Worm (Caenorhabditis elegans) whole organism, young adult: ENCODE results near the gene nep-21.

Experiments
- B0261.1 ChIP-seq: sonication (generic microtip); optimal IDR thresholded peaks from 2 replicates; lab custom pipeline; 2016; ENCODE audit warnings: mild to moderate bottlenecking, missing genetic modification characterization, moderate library complexity, missing compliant biosample characterization
- B0336.3 ChIP-seq: fragments of 200-800 bp; sonication (Bioruptor generic); IDR thresholded peaks from 2 replicates; pipeline ENCODE4 v1.3.6; 2022; ENCODE audit warnings: missing genetic modification characterization, missing compliant biosample characterization
- C17E4.6 ChIP-seq: fragments of 200-800 bp; sonication (Bioruptor generic); IDR thresholded peaks from 2 replicates; pipeline ENCODE4 v1.3.6; 2022; ENCODE audit warnings: missing genetic modification reagents, missing genetic modification characterization, missing compliant biosample characterization
- D2030.7 ChIP-seq: fragments of 200-800 bp; sonication (Bioruptor generic); IDR thresholded peaks from 2 replicates; pipeline ENCODE4 v1.3.6; 2022; ENCODE audit warnings: missing genetic modification reagents, missing genetic modification characterization, missing compliant biosample characterization
- F23B12.7 ChIP-seq: sonication (generic microtip); optimal IDR thresholded peaks from 2 replicates; lab custom pipeline; 2017; ENCODE audit warnings: missing genetic modification characterization, mild to moderate bottlenecking, missing compliant biosample characterization, antibody characterized with exemption, moderate library complexity; ENCODE audit not compliant: insufficient read depth
- F37B4.10 ChIP-seq: fragments of 200-800 bp; sonication (Bioruptor generic); IDR thresholded peaks from 2 replicates; pipeline ENCODE4 v1.3.6; 2022; ENCODE audit warnings: missing genetic modification characterization, missing compliant biosample characterization
- F55B11.4 ChIP-seq: sonication (generic microtip); optimal IDR thresholded peaks from 2 replicates; lab custom pipeline; 2016; ENCODE audit warnings: missing compliant biosample characterization, missing genetic modification characterization, borderline replicate concordance; ENCODE audit not compliant: insufficient read depth
- K12H6.12 ChIP-seq: fragments of 200-800 bp; sonication (Bioruptor generic); optimal IDR thresholded peaks from 2 replicates; lab custom pipeline; 2018; ENCODE audit warnings: mild to moderate bottlenecking, missing genetic modification characterization, missing compliant biosample characterization
- T07F8.4 ChIP-seq: sonication (generic microtip); optimal IDR thresholded peaks from 2 replicates; lab custom pipeline; 2016; ENCODE audit warnings: mild to moderate bottlenecking, missing genetic modification characterization, moderate library complexity, missing compliant biosample characterization
- T26A5.8 ChIP-seq: sonication (generic microtip); optimal IDR thresholded peaks from 2 replicates; lab custom pipeline; 2016; ENCODE audit warnings: missing genetic modification characterization, missing compliant biosample characterization
- Y53F4B.3 ChIP-seq: fragments of 200-800 bp; sonication (Bioruptor generic); IDR thresholded peaks from 2 replicates; pipeline ENCODE4 v1.3.6; 2022; ENCODE audit warnings: missing genetic modification reagents, missing genetic modification characterization, missing compliant biosample characterization
- Y53G8AR.9 ChIP-seq: fragments of 200-800 bp; sonication (Bioruptor generic); conservative IDR thresholded peaks from 2 replicates; pipeline ENCODE4 v1.3.6; 2022; ENCODE audit warnings: missing genetic modification reagents, missing genetic modification characterization, missing compliant biosample characterization
- Y95B8A.8 ChIP-seq: fragments of 200-800 bp; sonication (Bioruptor generic); IDR thresholded peaks from 2 replicates; pipeline ENCODE4 v1.3.6; 2022; ENCODE audit warnings: missing genetic modification reagents, missing genetic modification characterization, missing compliant biosample characterization
- atf-7 ChIP-seq: sonication (generic microtip); optimal IDR thresholded peaks from 2 replicates; lab custom pipeline; 2017; ENCODE audit warnings: mild to moderate bottlenecking, missing genetic modification characterization, missing compliant biosample characterization
- cebp-1 ChIP-seq, 2 experiments: fragments of 200-800 bp in 1 of 2; sonication (Bioruptor generic) in 1 of 2; sonication (generic microtip) in 1 of 2; IDR thresholded peaks in 1 of 2; optimal IDR thresholded peaks in 1 of 2; 2 replicates each; pipeline versions ENCODE4 v1.3.6 to Lab custom; 2017 to 2022; ENCODE audit warnings: missing compliant biosample characterization in 2 of 2, missing genetic modification characterization in 2 of 2, mild to moderate bottlenecking in 1 of 2, missing genetic modification reagents in 1 of 2, moderate library complexity in 1 of 2
- die-1 ChIP-seq: sonication (generic microtip); optimal IDR thresholded peaks from 2 replicates; lab custom pipeline; 2016; ENCODE audit warnings: missing genotype, mild to moderate bottlenecking, missing genetic modification characterization, missing compliant biosample characterization
- efl-1 ChIP-seq: fragments of 150-350 bp; optimal IDR thresholded peaks from 2 replicates; lab custom pipeline; 2014; ENCODE audit warnings: missing biosample characterization, missing genetic modification reagents, missing genetic modification characterization
- egl-18 ChIP-seq: fragments of 200-800 bp; sonication (Bioruptor generic); IDR thresholded peaks from 2 replicates; pipeline ENCODE4 v1.3.6; 2022; ENCODE audit warnings: missing genetic modification reagents, missing genetic modification characterization, missing compliant biosample characterization
- ekl-4 ChIP-seq: fragments of 200-800 bp; sonication (Bioruptor generic); IDR thresholded peaks from 2 replicates; pipeline ENCODE4 v1.3.6; 2022; ENCODE audit warnings: missing genetic modification reagents, missing genetic modification characterization, missing compliant biosample characterization
- fkh-3 ChIP-seq: sonication (generic microtip); optimal IDR thresholded peaks from 2 replicates; lab custom pipeline; 2016; ENCODE audit warnings: mild to moderate bottlenecking, missing genetic modification characterization, missing compliant biosample characterization
- him-1 ChIP-seq: sonication (generic microtip); optimal IDR thresholded peaks from 2 replicates; lab custom pipeline; 2016; ENCODE audit warnings: missing genotype, missing genetic modification reagents, missing genetic modification characterization, missing compliant biosample characterization
- hrde-1 ChIP-seq: sonication (generic microtip); optimal IDR thresholded peaks from 2 replicates; lab custom pipeline; 2016; ENCODE audit warnings: missing genetic modification characterization, mild to moderate bottlenecking, missing compliant biosample characterization, moderate library complexity, missing genotype, missing genetic modification reagents, borderline replicate concordance
- hsf-1 ChIP-seq: fragments of 200-800 bp; sonication (Bioruptor generic); IDR thresholded peaks from 2 replicates; pipeline ENCODE4 v1.3.6; 2022; ENCODE audit warnings: missing genetic modification reagents, missing genetic modification characterization, missing compliant biosample characterization
- lin-26 ChIP-seq: fragments of 200-800 bp; sonication (Bioruptor generic); IDR thresholded peaks from 2 replicates; pipeline ENCODE4 v1.3.6; 2022; ENCODE audit warnings: missing genetic modification reagents, missing genetic modification characterization, missing compliant biosample characterization
- lin-35 ChIP-seq, 3 experiments: fragments of 150-350 bp in 2 of 3; sonication (generic microtip) in 1 of 3; optimal IDR thresholded peaks; 2 replicates each; lab custom pipeline; 2014 to 2018; ENCODE audit warnings: missing biosample characterization in 3 of 3, missing genetic modification characterization in 3 of 3, missing genetic modification reagents in 3 of 3
- lin-40 ChIP-seq: sonication (generic microtip); optimal IDR thresholded peaks from 2 replicates; lab custom pipeline; 2016; ENCODE audit warnings: missing genetic modification characterization, mild to moderate bottlenecking, missing compliant biosample characterization, missing genotype, missing genetic modification reagents
- madf-6 ChIP-seq: fragments of 200-800 bp; sonication (Bioruptor generic); IDR thresholded peaks from 2 replicates; pipeline ENCODE4 v1.3.6; 2022; ENCODE audit warnings: missing genetic modification reagents, missing genetic modification characterization, missing compliant biosample characterization
- mel-28 ChIP-seq: sonication (generic microtip); optimal IDR thresholded peaks from 2 replicates; lab custom pipeline; 2016; ENCODE audit warnings: borderline replicate concordance, mild to moderate bottlenecking, missing genetic modification characterization, missing compliant biosample characterization
- mes-4 ChIP-seq: sonication (generic microtip); optimal IDR thresholded peaks from 2 replicates; lab custom pipeline; 2016; ENCODE audit warnings: missing genotype, missing genetic modification characterization, missing compliant biosample characterization
- nhr-120 ChIP-seq: fragments of 200-800 bp; sonication (Bioruptor generic); IDR thresholded peaks from 2 replicates; pipeline ENCODE4 v1.3.6; 2022; ENCODE audit warnings: missing genetic modification characterization, missing compliant biosample characterization
- nhr-80 ChIP-seq: sonication (generic microtip); optimal IDR thresholded peaks from 2 replicates; lab custom pipeline; 2016; ENCODE audit warnings: missing genetic modification characterization, missing compliant biosample characterization
- pbrm-1 ChIP-seq: fragments of 200-800 bp; sonication (Bioruptor generic); IDR thresholded peaks from 2 replicates; pipeline ENCODE4 v1.3.6; 2022; ENCODE audit warnings: missing genetic modification reagents, missing genetic modification characterization, missing compliant biosample characterization
- snpc-1.1 ChIP-seq: sonication (generic microtip); optimal IDR thresholded peaks from 2 replicates; lab custom pipeline; 2017; ENCODE audit warnings: missing genetic modification characterization, mild to moderate bottlenecking, missing compliant biosample characterization, antibody characterized with exemption, moderate library complexity, missing genotype, missing genetic modification reagents; ENCODE audit not compliant: insufficient read depth
- snpc-1.3 ChIP-seq: sonication (generic microtip); optimal IDR thresholded peaks from 2 replicates; lab custom pipeline; 2017; ENCODE audit warnings: missing genetic modification characterization, mild to moderate bottlenecking, missing compliant biosample characterization, antibody characterized with exemption, moderate library complexity, missing genotype, missing genetic modification reagents; ENCODE audit not compliant: insufficient read depth
- snpc-4 ChIP-seq, 5 experiments: fragments of 150-350 bp in 1 of 5; sonication (generic microtip) in 4 of 5; optimal IDR thresholded peaks; 2 replicates each; lab custom pipeline; 2014 to 2018; ENCODE audit warnings: missing genetic modification characterization in 5 of 5, missing biosample characterization in 3 of 5, antibody characterized with exemption in 2 of 5, mild to moderate bottlenecking in 2 of 5, missing compliant biosample characterization in 2 of 5, missing genotype in 2 of 5, moderate library complexity in 2 of 5, missing genetic modification reagents in 1 of 5
- tbp1 ChIP-seq: fragments of 200-800 bp; sonication (Bioruptor generic); optimal IDR thresholded peaks from 2 replicates; lab custom pipeline; 2018; ENCODE audit warnings: mild to moderate bottlenecking, missing genetic modification characterization, missing compliant biosample characterization
- tbx-9 ChIP-seq: sonication (generic microtip); optimal IDR thresholded peaks from 2 replicates; lab custom pipeline; 2016; ENCODE audit warnings: borderline replicate concordance, missing genetic modification characterization, inconsistent platforms, missing compliant biosample characterization
- unc-62 ChIP-seq: fragments of 150-350 bp; optimal IDR thresholded peaks from 2 replicates; lab custom pipeline; 2014; ENCODE audit warnings: missing biosample characterization, missing genetic modification reagents, missing genetic modification characterization
- xnd-1 ChIP-seq: sonication (generic microtip); optimal IDR thresholded peaks from 2 replicates; lab custom pipeline; 2016; ENCODE audit warnings: missing genotype, missing genetic modification reagents, missing genetic modification characterization, missing compliant biosample characterization
- ztf-18 ChIP-seq: sonication (generic microtip); optimal IDR thresholded peaks from 2 replicates; lab custom pipeline; 2016; ENCODE audit warnings: missing genotype, mild to moderate bottlenecking, missing genetic modification characterization, missing compliant biosample characterization
- ztf-25 ChIP-seq: fragments of 200-800 bp; sonication (Bioruptor generic); IDR thresholded peaks from 2 replicates; pipeline ENCODE4 v1.3.6; 2022; ENCODE audit warnings: missing genetic modification reagents, missing genetic modification characterization, missing compliant biosample characterization

The nep-21 gene

DNA sequence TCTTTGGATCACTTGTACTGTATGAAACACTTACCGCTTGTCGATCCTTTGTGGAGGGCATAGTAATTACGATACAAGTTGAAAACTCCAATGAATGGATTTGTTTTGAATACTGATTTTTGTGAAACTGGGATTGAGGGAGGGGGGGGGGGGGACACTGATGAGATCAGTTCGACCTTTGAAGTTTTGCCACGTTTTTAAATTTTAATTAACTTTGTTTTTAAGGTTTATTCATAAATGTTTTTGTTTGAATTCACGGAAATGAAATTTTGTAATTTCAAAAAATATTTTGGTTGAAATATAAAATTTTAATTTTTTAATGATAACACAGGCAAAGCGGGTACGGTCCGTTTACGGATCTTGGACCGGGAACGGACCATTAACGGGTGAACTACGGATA, 9.7 kb upstream of the nep-21 start, which contains the start of gene ent-3:
Gene ent-3 (minus strand): TSS at position 101 of the 400 bp plus-strand sequence.
- TF ChIP-seq ekl-4 (GFP tag; lab: Robert Waterston, UW) (no peak), C17E4.6 (GFP tag; lab: Robert Waterston, UW) (no peak), lin-35 (GFP tag; optimal IDR thresholded peaks at IDR 0.05; lab: Kevin White, UChicago) (no peak)

ce11 chrV:14231656-14232055, 5.4 kb upstream of the nep-21 start:
- TF ChIP-seq nhr-80 (tag; lab: Kevin White, UChicago), result peak; percentile 22
- no peak for TF ChIP-seq egl-18
- no peak for TF ChIP-seq ztf-18 (tag; lab: Kevin White, UChicago)

- TF ChIP-seq ztf-25, result 0 out of 2 replicates have a peak, but pooled peaks have one; percentile 37
- peak; percentile 37 for TF ChIP-seq die-1
- TF ChIP-seq xnd-1 (tag; lab: Kevin White, UChicago), result no peak
- no peak for TF ChIP-seq atf-7 (tag; lab: Kevin White, UChicago)
- peak; percentile 69 for TF ChIP-seq B0261.1 (tag; lab: Kevin White, UChicago)
- TF ChIP-seq snpc-1.1, result peak; percentile 49
- TF ChIP-seq Y53G8AR.9, result no peak
- no peak for TF ChIP-seq C17E4.6 (GFP tag; lab: Robert Waterston, UW)
- no peak for TF ChIP-seq fkh-3 (tag; lab: Kevin White, UChicago)
- TF ChIP-seq F37B4.10 (GFP tag; lab: Robert Waterston, UW), result no peak
- peak; percentile 51; the same call in 1 of the 2 replicates for TF ChIP-seq D2030.7 (GFP tag; lab: Robert Waterston, UW)
- TF ChIP-seq T07F8.4 (tag; lab: Kevin White, UChicago), result no peak
- peak; percentile 88 for TF ChIP-seq tbp1 (GFP tag; lab: Kevin White, UChicago)
- TF ChIP-seq B0336.3 (GFP tag; lab: Robert Waterston, UW), result no peak
- no peak for TF ChIP-seq efl-1 (GFP tag; lab: Kevin White, UChicago)
- no peak for TF ChIP-seq T26A5.8 (tag; lab: Kevin White, UChicago)
- no peak for TF ChIP-seq Y53F4B.3
- TF ChIP-seq ztf-18 (tag; lab: Kevin White, UChicago), result peak; percentile 31
- peak; percentile 54 for TF ChIP-seq snpc-1.3 (tag; lab: Kevin White, UChicago)
- peak; percentile 4 for TF ChIP-seq him-1 (tag; lab: Kevin White, UChicago)
- TF ChIP-seq pbrm-1 (GFP tag; lab: Robert Waterston, UW), result peak; percentile 61; the same call in 1 of the 2 replicates
- TF ChIP-seq lin-26 (GFP tag; lab: Robert Waterston, UW), result peak; percentile 73; the same call in 1 of the 2 replicates
- no peak for TF ChIP-seq Y95B8A.8
- no peak for TF ChIP-seq tbx-9
- TF ChIP-seq K12H6.12, result no peak
- no peak for TF ChIP-seq cebp-1 (GFP tag; IDR thresholded peaks at IDR 0.05; lab: Robert Waterston, UW)
- TF ChIP-seq cebp-1 (tag; optimal IDR thresholded peaks at IDR 0.05; lab: Kevin White, UChicago), result no peak
- TF ChIP-seq mel-28 (tag; lab: Kevin White, UChicago), result no peak
- no peak for TF ChIP-seq unc-62 (GFP tag; lab: Kevin White, UChicago)
- no peak for TF ChIP-seq mes-4 (tag; lab: Kevin White, UChicago)
- peak; percentile 39; the same call in 1 of the 2 replicates for TF ChIP-seq madf-6 (GFP tag; lab: Robert Waterston, UW)
- peak; percentile 0 for TF ChIP-seq snpc-4 (GFP tag; optimal IDR thresholded peaks at IDR 0.05; lab: Kevin White, UChicago)
- TF ChIP-seq snpc-4 (tag; optimal IDR thresholded peaks at IDR 0.05; lab: Kevin White, UChicago), result peak in 1 of 4 experiments; percentile 12
- TF ChIP-seq F55B11.4 (tag; lab: Kevin White, UChicago), result no peak
- TF ChIP-seq nhr-120 (GFP tag; lab: Robert Waterston, UW), result no peak
- no peak for TF ChIP-seq hrde-1 (tag; lab: Kevin White, UChicago)
- no peak for TF ChIP-seq lin-40 (tag; lab: Kevin White, UChicago)
- no peak for TF ChIP-seq hsf-1 (GFP tag; lab: Robert Waterston, UW)
- peak; percentile 73 for TF ChIP-seq F23B12.7 (tag; lab: Kevin White, UChicago)
These were observed 4.7 kb upstream of the nep-21 start for ce11 chrV:14230788-14231583.
